Worm (Caenorhabditis elegans) whole organism, L3 larva: ENCODE data around the gene F46B3.16.

Source experiments
- ama-1 ChIP-seq: fragments of 150-350 bp; optimal IDR thresholded peaks from 2 replicates; lab custom pipeline; 2018
- elt-2 ChIP-seq: sonication (generic microtip); optimal IDR thresholded peaks from 2 replicates; lab custom pipeline; 2016; ENCODE audit warnings: missing genetic modification reagents, mild to moderate bottlenecking, missing genetic modification characterization, missing compliant biosample characterization
- nhr-23 ChIP-seq: fragments of 150-350 bp; optimal IDR thresholded peaks from 2 replicates; lab custom pipeline; 2014; ENCODE audit warnings: missing biosample characterization, missing genetic modification reagents, missing genetic modification characterization
- nhr-28 ChIP-seq: fragments of 150-350 bp; optimal IDR thresholded peaks from 2 replicates; lab custom pipeline; 2014; ENCODE audit warnings: missing biosample characterization, missing genetic modification characterization
- pha-4 ChIP-seq: fragments of 150-350 bp; optimal IDR thresholded peaks from 2 replicates; lab custom pipeline; 2014; ENCODE audit warnings: missing biosample characterization, missing genetic modification reagents, missing genetic modification characterization
- skn-1 ChIP-seq: fragments of 150-350 bp; optimal IDR thresholded peaks from 2 replicates; lab custom pipeline; 2014; ENCODE audit warnings: missing biosample characterization, missing genetic modification characterization
- unc-62 ChIP-seq: fragments of 150-350 bp; sonication (generic microtip); optimal IDR thresholded peaks from 4 replicates; lab custom pipeline; 2014; ENCODE audit warnings: missing biosample characterization, missing genetic modification reagents, missing genetic modification characterization
- ztf-11 ChIP-seq: fragments of 150-350 bp; optimal IDR thresholded peaks from 2 replicates; lab custom pipeline; 2014; ENCODE audit warnings: missing biosample characterization, missing genetic modification characterization

DNA sequence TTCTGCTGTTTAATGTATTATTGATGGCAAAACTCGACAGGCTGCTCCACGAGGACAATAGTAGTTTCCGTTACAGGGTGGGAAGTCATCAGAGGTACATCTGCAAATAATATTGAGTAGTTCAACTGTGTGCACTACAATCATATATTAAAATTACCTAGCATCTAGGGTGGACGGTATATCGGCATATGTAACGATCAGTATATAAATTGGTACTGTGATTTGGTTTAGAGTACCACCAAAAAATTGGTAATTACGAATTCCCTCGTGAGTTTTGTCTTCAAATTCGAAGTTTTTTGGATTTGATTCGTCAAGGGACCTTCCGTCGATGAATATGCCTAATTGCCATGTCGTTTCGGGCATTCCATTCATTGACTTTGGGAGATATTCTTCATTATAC lies 2.4 kb downstream of the F46B3.16 start, which contains the start of gene ttr-13:
- TF ChIP-seq ztf-11 (tag; lab: Kevin White, UChicago), result no peak
- no peak for TF ChIP-seq ama-1 (lab: Kevin White, UChicago)
- no peak for TF ChIP-seq elt-2 (tag; lab: Kevin White, UChicago)
- TF ChIP-seq pha-4 (tag; lab: Kevin White, UChicago), result no peak
- no peak for TF ChIP-seq skn-1
- no peak for TF ChIP-seq nhr-23 (tag; lab: Kevin White, UChicago)
- TF ChIP-seq nhr-28, result no peak
- no peak for TF ChIP-seq unc-62 (GFP tag; lab: Kevin White, UChicago)
